Worm (Caenorhabditis elegans): Measurements from ENCODE around the gene hsp-6.

Gene hsp-6

DNA sequence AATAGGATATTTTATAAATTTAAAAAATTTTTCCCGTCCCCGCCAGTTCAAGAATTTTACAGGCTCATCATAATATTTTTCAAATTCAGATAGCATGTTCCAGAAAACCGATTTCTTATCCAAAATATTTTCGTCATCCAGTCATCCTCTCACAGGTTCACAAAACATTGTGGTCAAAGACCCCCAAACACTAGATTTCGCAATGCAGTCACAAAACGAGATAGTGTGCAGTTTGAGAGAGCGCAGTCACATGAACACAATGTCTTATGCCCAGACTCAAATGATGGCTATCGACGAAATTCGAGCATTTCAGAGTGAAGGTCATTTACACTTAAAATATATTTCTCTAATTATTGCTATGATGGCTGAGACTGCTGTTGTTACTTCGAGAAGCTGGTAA lies 18.0 kb upstream of the hsp-6 start, which contains the start of gene abhd-5.2 (continued):
- TF ChIP-seq pax-3 (tag; optimal IDR thresholded peaks at IDR 0.05): no peak
- peak; percentile 48 to 78 (median 65) for TF ChIP-seq ceh-82 (tag; optimal IDR thresholded peaks at IDR 0.05)
- TF ChIP-seq nhr-19 (GFP tag; conservative IDR thresholded peaks at IDR 0.05): no peak; the same call in 1 of the 2 replicates
- TF ChIP-seq hlh-4 (tag; optimal IDR thresholded peaks at IDR 0.05): no peak
- TF ChIP-seq aha-1 (tag; optimal IDR thresholded peaks at IDR 0.05): no peak
- no peak for TF ChIP-seq C04F5.9 (tag; optimal IDR thresholded peaks at IDR 0.05)
- peak; percentile 53 for TF ChIP-seq rnt-1 (tag; optimal IDR thresholded peaks at IDR 0.05)
- TF ChIP-seq mep-1 (tag; optimal IDR thresholded peaks at IDR 0.05): peak; percentile 70
- TF ChIP-seq ceh-90 (tag; optimal IDR thresholded peaks at IDR 0.05): no peak
- no peak for TF ChIP-seq tlp-1 (tag; optimal IDR thresholded peaks at IDR 0.05)
- no peak for TF ChIP-seq blmp-1 (tag; optimal IDR thresholded peaks at IDR 0.05)
- no peak for TF ChIP-seq egl-27 (tag; optimal IDR thresholded peaks at IDR 0.05)
- no peak for TF ChIP-seq lin-39 (tag; optimal IDR thresholded peaks at IDR 0.05)
- TF ChIP-seq fos-1 (tag; optimal IDR thresholded peaks at IDR 0.05): no peak
- peak; percentile 39 for TF ChIP-seq isw-1 (GFP tag; IDR thresholded peaks at IDR 0.05)
- no peak for TF ChIP-seq unc-62 (GFP tag; optimal IDR thresholded peaks at IDR 0.05)
- TF ChIP-seq lin-14 (GFP tag; optimal IDR thresholded peaks at IDR 0.05): peak; percentile 89
- TF ChIP-seq alr-1 (tag; optimal IDR thresholded peaks at IDR 0.05; ENCODE audit: borderline replicate concordance): no peak
- TF ChIP-seq sox-4 (tag; optimal IDR thresholded peaks at IDR 0.05): no peak
- TF ChIP-seq hlh-17 (GFP tag; optimal IDR thresholded peaks at IDR 0.05; ENCODE audit: borderline replicate concordance): no peak
- TF ChIP-seq nhr-85 (tag): peak; percentile 16
- TF ChIP-seq elt-2 (tag; optimal IDR thresholded peaks at IDR 0.05): no peak
- TF ChIP-seq snpc-4 (tag; optimal IDR thresholded peaks at IDR 0.05): peak; percentile 20
- peak; percentile 35 to 52 (median 38) for TF ChIP-seq dpl-1 (GFP tag; optimal IDR thresholded peaks at IDR 0.05)
- TF ChIP-seq mef-2 (tag; optimal IDR thresholded peaks at IDR 0.05): no peak
- TF ChIP-seq nhr-90 (tag; optimal IDR thresholded peaks at IDR 0.05; ENCODE audit: poor library complexity): peak; percentile 21
- TF ChIP-seq C34B4.2 (tag; optimal IDR thresholded peaks at IDR 0.05): no peak
- TF ChIP-seq xbp-1 (tag; optimal IDR thresholded peaks at IDR 0.05): peak; percentile 14
- TF ChIP-seq ama-1 (optimal IDR thresholded peaks at IDR 0.05): no peak
- TF ChIP-seq Y116A8C.19 (tag; optimal IDR thresholded peaks at IDR 0.05; ENCODE audit: borderline replicate concordance): no peak
- no peak for TF ChIP-seq aly-2 (tag; optimal IDR thresholded peaks at IDR 0.05)
- peak; percentile 32 for TF ChIP-seq jun-1 (tag; optimal IDR thresholded peaks at IDR 0.05)
- TF ChIP-seq skn-1 (tag; optimal IDR thresholded peaks at IDR 0.05): peak; percentile 79
- TF ChIP-seq ztf-4 (tag; optimal IDR thresholded peaks at IDR 0.05): no peak
- TF ChIP-seq ceh-63 (GFP tag; optimal IDR thresholded peaks at IDR 0.05): no peak
- TF ChIP-seq ztf-11 (tag; optimal IDR thresholded peaks at IDR 0.05): no peak
- peak; percentile 97 for TF ChIP-seq zip-4 (GFP tag; optimal IDR thresholded peaks at IDR 0.05)
- TF ChIP-seq grh-1 (GFP tag; IDR thresholded peaks at IDR 0.05): no peak
- TF ChIP-seq F16B12.6 (tag; optimal IDR thresholded peaks at IDR 0.05): peak; percentile 12
- TF ChIP-seq ceh-8 (GFP tag; optimal IDR thresholded peaks at IDR 0.05): no peak
- no peak for TF ChIP-seq unc-98 (GFP tag; IDR thresholded peaks at IDR 0.05)
- TF ChIP-seq sup-37 (GFP tag; optimal IDR thresholded peaks at IDR 0.05): no peak
- TF ChIP-seq nhr-77 (tag; optimal IDR thresholded peaks at IDR 0.05): no peak
- TF ChIP-seq fkh-8 (tag; optimal IDR thresholded peaks at IDR 0.05): peak; percentile 57
- peak; percentile 70 for TF ChIP-seq nhr-20 (tag; optimal IDR thresholded peaks at IDR 0.05)
- no peak for TF ChIP-seq egl-13 (tag; optimal IDR thresholded peaks at IDR 0.05)
- no peak for TF ChIP-seq nhr-12 (tag; optimal IDR thresholded peaks at IDR 0.05)
- TF ChIP-seq elt-3 (tag; optimal IDR thresholded peaks at IDR 0.05): peak in 1 of 6 experiments; percentile 27
- TF ChIP-seq lin-13 (GFP tag; optimal IDR thresholded peaks at IDR 0.05): no peak
- peak; percentile 35 for TF ChIP-seq tbx-2 (tag; optimal IDR thresholded peaks at IDR 0.05)

Data from whole organism, L1 larva.